Worm (Caenorhabditis elegans) whole organism, early embryonic: ENCODE results near the gene dhs-26.

ENCODE experiments used
- F13C5.2 ChIP-seq: sonication (generic microtip); optimal IDR thresholded peaks from 2 replicates; lab custom pipeline; 2017; ENCODE audit warnings: mild to moderate bottlenecking, missing genetic modification characterization, inconsistent platforms, missing compliant biosample characterization
- aly-1 ChIP-seq: sonication (generic microtip); optimal IDR thresholded peaks from 2 replicates; lab custom pipeline; 2016; ENCODE audit warnings: missing genetic modification characterization, missing compliant biosample characterization
- ama-1 ChIP-seq: fragments of 150-350 bp; optimal IDR thresholded peaks from 2 replicates; lab custom pipeline; 2014
- ceh-13 ChIP-seq: fragments of 200-800 bp; sonication (Bioruptor generic); optimal IDR thresholded peaks from 2 replicates; lab custom pipeline; 2018; ENCODE audit warnings: mild to moderate bottlenecking, missing genetic modification characterization, missing compliant biosample characterization
- flt-1 ChIP-seq: fragments of 200-800 bp; sonication (Bioruptor generic); IDR thresholded peaks from 2 replicates; pipeline ENCODE4 v1.3.6; 2022; ENCODE audit warnings: missing genetic modification characterization, missing compliant biosample characterization
- hmbx-1 ChIP-seq: sonication (generic microtip); optimal IDR thresholded peaks from 2 replicates; lab custom pipeline; 2016; ENCODE audit warnings: mild to moderate bottlenecking, missing genetic modification characterization, missing compliant biosample characterization
- hmg-4 ChIP-seq: fragments of 200-800 bp; sonication (Bioruptor generic); optimal IDR thresholded peaks from 2 replicates; lab custom pipeline; 2018; ENCODE audit warnings: mild to moderate bottlenecking, missing genetic modification characterization, missing compliant biosample characterization
- hnd-1 ChIP-seq: sonication (generic microtip); optimal IDR thresholded peaks from 2 replicates; lab custom pipeline; 2016; ENCODE audit warnings: missing genetic modification characterization, missing compliant biosample characterization
- pes-1 ChIP-seq: fragments of 200-800 bp; sonication (Bioruptor generic); IDR thresholded peaks from 2 replicates; pipeline ENCODE4 v1.3.6; 2022; ENCODE audit warnings: missing genetic modification reagents, missing genetic modification characterization, missing compliant biosample characterization
- scrt-1 ChIP-seq: fragments of 200-800 bp; sonication (Bioruptor generic); IDR thresholded peaks from 2 replicates; pipeline ENCODE4 v1.3.6; 2022; ENCODE audit warnings: missing genetic modification characterization, missing compliant biosample characterization
- sea-1 ChIP-seq: fragments of 200-800 bp; sonication (Bioruptor generic); conservative IDR thresholded peaks from 2 replicates; pipeline ENCODE4 v1.3.6; 2022; ENCODE audit warnings: missing genetic modification characterization, missing compliant biosample characterization
- tbx-11 ChIP-seq: fragments of 200-800 bp; sonication (Bioruptor generic); IDR thresholded peaks from 2 replicates; pipeline ENCODE4 v1.3.6; 2022; ENCODE audit warnings: missing genetic modification characterization, missing compliant biosample characterization
- tbx-37 ChIP-seq: fragments of 200-800 bp; sonication (Bioruptor generic); conservative IDR thresholded peaks from 2 replicates; pipeline ENCODE4 v1.3.6; 2022; ENCODE audit warnings: missing genetic modification reagents, missing genetic modification characterization, missing compliant biosample characterization
- tra-4 ChIP-seq: sonication (generic microtip); optimal IDR thresholded peaks from 2 replicates; lab custom pipeline; 2017; ENCODE audit warnings: missing genetic modification characterization, missing compliant biosample characterization

- TF ChIP-seq pes-1 (GFP tag; lab: Robert Waterston, UW) (no peak), tbx-11 (no peak), F13C5.2 (tag; lab: Kevin White, UChicago) (no peak), ceh-13 (no peak), tbx-37 (no peak), scrt-1 (GFP tag; lab: Robert Waterston, UW) (no peak), tra-4 (tag; lab: Kevin White, UChicago) (no peak), aly-1 (tag; lab: Kevin White, UChicago) (no peak), ama-1 (lab: Kevin White, UChicago) (no peak), sea-1 (GFP tag; lab: Robert Waterston, UW) (no peak), hmg-4 (GFP tag; lab: Kevin White, UChicago) (no peak), hnd-1 (tag; lab: Kevin White, UChicago) (no peak), hmbx-1 (tag; lab: Kevin White, UChicago) (no peak), flt-1 (GFP tag; lab: Robert Waterston, UW) (no peak)
Observed at ce11 chrX:3403195-3403594, 40.9 kb upstream of the dhs-26 start, which contains the start of gene vit-5.
